Worm (Caenorhabditis elegans): Measurements from ENCODE around the gene K03H9.3.

Gene K03H9.3

ce11 chrII:6403233-6403632, 19.7 kb upstream of the K03H9.3 start, which contains the start of gene T25D10.1:
Gene T25D10.1 (plus strand): TSS chrII:6403401.
- TF ChIP-seq W03F9.2 (tag; optimal IDR thresholded peaks at IDR 0.05) (no peak), him-1 (tag; optimal IDR thresholded peaks at IDR 0.05) (no peak), dao-5 (tag; optimal IDR thresholded peaks at IDR 0.05) (no peak)

ce11 chrII:6407279-6407678, 15.6 kb upstream of the K03H9.3 start, which contains the start of gene spp-11:
Gene spp-11 (minus strand): TSS chrII:6407379.
- TF ChIP-seq dao-5 (tag; optimal IDR thresholded peaks at IDR 0.05) (no peak), him-1 (tag; optimal IDR thresholded peaks at IDR 0.05) (no peak), W03F9.2 (tag; optimal IDR thresholded peaks at IDR 0.05) (no peak)

- TF ChIP-seq W03F9.2 (tag; optimal IDR thresholded peaks at IDR 0.05) (no peak), him-1 (tag; optimal IDR thresholded peaks at IDR 0.05) (no peak), dao-5 (tag; optimal IDR thresholded peaks at IDR 0.05) (no peak)
Measured at ce11 chrII:6409098-6409497, 13.8 kb upstream of the K03H9.3 start.

ce11 chrII:6410181-6410580, 12.7 kb upstream of the K03H9.3 start, which contains the start of gene T25D10.4:
Gene T25D10.4 (minus strand): TSS chrII:6410281.
- TF ChIP-seq W03F9.2 (tag; optimal IDR thresholded peaks at IDR 0.05) (no peak), dao-5 (tag; optimal IDR thresholded peaks at IDR 0.05) (no peak), him-1 (tag; optimal IDR thresholded peaks at IDR 0.05) (no peak)

- TF ChIP-seq dao-5 (tag; optimal IDR thresholded peaks at IDR 0.05) (no peak), W03F9.2 (tag; optimal IDR thresholded peaks at IDR 0.05) (no peak), him-1 (tag; optimal IDR thresholded peaks at IDR 0.05) (no peak)
Measured at ce11 chrII:6411660-6412451, 11.1 kb upstream of the K03H9.3 start.

ce11 chrII:6413788-6414187, 9.1 kb upstream of the K03H9.3 start:
- TF ChIP-seq W03F9.2 (tag; optimal IDR thresholded peaks at IDR 0.05) = no peak
- no peak for TF ChIP-seq dao-5 (tag; optimal IDR thresholded peaks at IDR 0.05)
- TF ChIP-seq him-1 (tag; optimal IDR thresholded peaks at IDR 0.05) = no peak

ce11 chrII:6417999-6418398, 4.9 kb upstream of the K03H9.3 start:
- no peak for TF ChIP-seq W03F9.2 (tag; optimal IDR thresholded peaks at IDR 0.05)
- no peak for TF ChIP-seq him-1 (tag; optimal IDR thresholded peaks at IDR 0.05)
- no peak for TF ChIP-seq dao-5 (tag; optimal IDR thresholded peaks at IDR 0.05)

- no peak for TF ChIP-seq W03F9.2 (tag; optimal IDR thresholded peaks at IDR 0.05)
- no peak for TF ChIP-seq dao-5 (tag; optimal IDR thresholded peaks at IDR 0.05)
- no peak for TF ChIP-seq him-1 (tag; optimal IDR thresholded peaks at IDR 0.05)
Measured at ce11 chrII:6419163-6419562, 3.7 kb upstream of the K03H9.3 start.

ce11 chrII:6425993-6426392, 3.1 kb downstream of the K03H9.3 start, which contains the start of gene col-75:
Gene col-75 (plus strand): TSS chrII:6426293.
- TF ChIP-seq W03F9.2 (tag; optimal IDR thresholded peaks at IDR 0.05) (no peak), dao-5 (tag; optimal IDR thresholded peaks at IDR 0.05) (no peak), him-1 (tag; optimal IDR thresholded peaks at IDR 0.05) (no peak)

ce11 chrII:6436845-6437244, 13.9 kb downstream of the K03H9.3 start:
- TF ChIP-seq W03F9.2 (tag; optimal IDR thresholded peaks at IDR 0.05) = no peak
- no peak for TF ChIP-seq him-1 (tag; optimal IDR thresholded peaks at IDR 0.05)
- TF ChIP-seq dao-5 (tag; optimal IDR thresholded peaks at IDR 0.05) = no peak

ce11 chrII:6441128-6441527, 18.2 kb downstream of the K03H9.3 start, which contains the start of gene cutl-16:
Gene cutl-16 (plus strand): TSS chrII:6441428.
- no peak for TF ChIP-seq dao-5 (tag; optimal IDR thresholded peaks at IDR 0.05)
- TF ChIP-seq him-1 (tag; optimal IDR thresholded peaks at IDR 0.05) = no peak
- no peak for TF ChIP-seq W03F9.2 (tag; optimal IDR thresholded peaks at IDR 0.05)

ce11 chrII:6443710-6444109, 20.8 kb downstream of the K03H9.3 start, which contains the start of gene K06A1.2:
Gene K06A1.2 (plus strand): TSS chrII:6444010.
- TF ChIP-seq dao-5 (tag; optimal IDR thresholded peaks at IDR 0.05) = no peak
- no peak for TF ChIP-seq W03F9.2 (tag; optimal IDR thresholded peaks at IDR 0.05)

- TF ChIP-seq him-1 (tag; optimal IDR thresholded peaks at IDR 0.05) (no peak), W03F9.2 (tag; optimal IDR thresholded peaks at IDR 0.05) (no peak), dao-5 (tag; optimal IDR thresholded peaks at IDR 0.05) (no peak)
Measured at ce11 chrII:6448189-6448588, 25.3 kb downstream of the K03H9.3 start.

ce11 chrII:6448656-6449055, 25.7 kb downstream of the K03H9.3 start:
- no peak for TF ChIP-seq him-1 (tag; optimal IDR thresholded peaks at IDR 0.05)
- TF ChIP-seq dao-5 (tag; optimal IDR thresholded peaks at IDR 0.05) = no peak
- TF ChIP-seq W03F9.2 (tag; optimal IDR thresholded peaks at IDR 0.05) = no peak
